Worm (Caenorhabditis elegans): ENCODE data around the gene dbn-1.

DNA sequence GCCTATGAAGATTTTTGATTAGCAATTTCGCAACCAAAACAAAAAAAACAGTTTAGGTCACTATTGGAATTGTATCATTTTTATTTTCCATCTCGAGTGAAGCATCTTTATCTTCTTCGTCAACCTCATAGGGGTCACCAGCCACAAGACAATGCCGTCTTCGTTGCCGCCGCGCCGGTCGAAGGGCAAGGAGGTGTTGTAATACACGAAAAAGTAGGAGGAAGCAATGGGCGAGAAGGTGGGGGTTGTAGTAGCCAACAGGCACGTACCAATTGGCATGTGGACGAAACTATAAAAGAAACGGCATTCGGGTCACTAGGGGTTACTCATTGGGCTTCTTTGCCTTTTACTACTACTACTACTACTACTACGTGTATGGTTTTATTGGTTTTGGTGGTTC lies 19.8 kb downstream of the dbn-1 start:
- TF ChIP-seq let-526 (GFP tag; IDR thresholded peaks at IDR 0.05): no peak
- no peak for TF ChIP-seq snpc-4 (GFP tag; optimal IDR thresholded peaks at IDR 0.05)
- no peak for TF ChIP-seq snpc-4 (tag; optimal IDR thresholded peaks at IDR 0.05)
- TF ChIP-seq aptf-2 (GFP tag; conservative IDR thresholded peaks at IDR 0.05): no peak
- no peak for TF ChIP-seq unc-130 (GFP tag; optimal IDR thresholded peaks at IDR 0.05)
- TF ChIP-seq hlh-26 (GFP tag; conservative IDR thresholded peaks at IDR 0.05): no peak
- TF ChIP-seq Y53F4B.3 (GFP tag; IDR thresholded peaks at IDR 0.05): no peak
- TF ChIP-seq B0261.1 (tag; optimal IDR thresholded peaks at IDR 0.05): no peak
- TF ChIP-seq ztf-25 (GFP tag; IDR thresholded peaks at IDR 0.05): no peak
- no peak for TF ChIP-seq madf-10 (tag; optimal IDR thresholded peaks at IDR 0.05)
- TF ChIP-seq lin-54 (GFP tag; optimal IDR thresholded peaks at IDR 0.05): no peak
- no peak for TF ChIP-seq ama-1 (optimal IDR thresholded peaks at IDR 0.05)
- TF ChIP-seq ama-1 (GFP tag; optimal IDR thresholded peaks at IDR 0.05): no peak

All from whole organism, young adult.